Fruit fly (Drosophila melanogaster) whole organism, embryonic: Measurements from ENCODE around the gene Reepl1.

Experiments used
- CG18599 ChIP-seq: fragments of 200-800 bp; sonication (Bioruptor generic); optimal IDR thresholded peaks from 3 replicates; lab custom pipeline; 2017; ENCODE audit warnings: missing biosample characterization, missing genetic modification characterization, mild to moderate bottlenecking, moderate library complexity, missing genetic modification reagents
- CG33557 ChIP-seq: fragments of 200-800 bp; sonication (Bioruptor generic); optimal IDR thresholded peaks from 2 replicates; lab custom pipeline; 2019; ENCODE audit warnings: missing biosample characterization, mild to moderate bottlenecking, missing genetic modification characterization, moderate library complexity
- CG9609 ChIP-seq: fragments of 200-800 bp; sonication (Bioruptor generic); optimal IDR thresholded peaks from 3 replicates; lab custom pipeline; 2016; ENCODE audit warnings: missing biosample characterization, missing genetic modification characterization
- NK7.1 ChIP-seq: fragments of 200-800 bp; sonication (Bioruptor generic); optimal IDR thresholded peaks from 3 replicates; lab custom pipeline; 2016; ENCODE audit warnings: missing biosample characterization, missing genetic modification characterization
- Sry-δ ChIP-seq: fragments of 200-800 bp; sonication (Bioruptor generic); optimal IDR thresholded peaks from 2 replicates; lab custom pipeline; 2016; ENCODE audit warnings: missing biosample characterization, missing genetic modification characterization
- ind ChIP-seq: fragments of 200-800 bp; sonication (Bioruptor generic); optimal IDR thresholded peaks from 3 replicates; lab custom pipeline; 2016; ENCODE audit warnings: missing biosample characterization, missing genetic modification characterization
- pan ChIP-seq, 4 experiments: fragments of >200 bp in 3 of 4; fragments of 200-800 bp in 1 of 4; sonication (Bioruptor generic) in 1 of 4; optimal IDR thresholded peaks in 3 of 4; IDR thresholded peaks in 1 of 4; 2 replicates each; pipeline versions ENCODE4 v1.3.6 to Lab custom; 2017 to 2022; ENCODE audit warnings: missing biosample characterization in 2 of 4, missing genetic modification characterization in 2 of 4, mixed read lengths in 1 of 4

DNA sequence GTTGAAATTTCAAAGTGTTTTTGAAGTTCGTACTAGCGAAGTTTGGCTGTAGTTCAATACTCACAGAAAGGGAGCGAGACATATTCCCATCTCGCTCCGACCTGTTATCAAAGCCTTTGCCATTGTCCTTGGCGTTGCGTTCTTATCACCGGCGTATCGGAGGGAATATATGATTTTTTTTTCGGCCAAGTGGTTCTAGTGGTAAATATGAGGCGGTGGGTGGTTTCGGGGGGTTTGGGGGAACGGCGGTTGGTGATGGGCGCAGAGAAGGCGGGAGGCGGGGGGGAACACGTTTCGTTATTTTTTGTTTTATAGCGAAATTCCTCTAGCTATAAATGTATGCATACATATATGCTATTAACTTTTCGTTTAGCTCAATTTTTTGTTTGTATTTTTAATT lies 48.0 kb downstream of the Reepl1 start:
- TF ChIP-seq CG18599, result no peak
- TF ChIP-seq NK7.1 (GFP tag; lab: Kevin White, UChicago), result no peak
- no peak for TF ChIP-seq CG9609 (GFP tag; lab: Kevin White, UChicago)
- TF ChIP-seq Sry-δ, result no peak
- TF ChIP-seq ind (GFP tag; lab: Kevin White, UChicago), result no peak
- no peak for TF ChIP-seq pan (optimal IDR thresholded peaks at IDR 0.05; lab: Kevin White, UChicago)
- TF ChIP-seq pan (GFP tag; optimal IDR thresholded peaks at IDR 0.05 in 1 of 2, IDR thresholded peaks at IDR 0.05 in 1 of 2), result no peak
- TF ChIP-seq CG33557 (GFP tag; lab: Kevin White, UChicago), result no peak
